Worm (Caenorhabditis elegans) whole organism, L3 larva: ENCODE data around the gene C08F1.6.
"Not testable (repeated sequence)": the region's sequence is repeated elsewhere in the genome, so short reads cannot be mapped to it uniquely, and the experiment has no call there.

Experiments
- ZK546.5 ChIP-seq: sonication (generic microtip); optimal IDR thresholded peaks from 2 replicates; lab custom pipeline; 2017; ENCODE audit warnings: missing biosample characterization, missing genetic modification characterization
- ama-1 ChIP-seq: fragments of 150-350 bp; optimal IDR thresholded peaks from 2 replicates; lab custom pipeline; 2018
- ceh-16 ChIP-seq: sonication (generic microtip); optimal IDR thresholded peaks from 2 replicates; lab custom pipeline; 2017; ENCODE audit warnings: missing biosample characterization, missing genetic modification characterization
- ceh-82 ChIP-seq: fragments of 150-350 bp; optimal IDR thresholded peaks from 2 replicates; lab custom pipeline; 2014; ENCODE audit warnings: missing biosample characterization, missing genetic modification characterization
- ceh-9 ChIP-seq: sonication (generic microtip); optimal IDR thresholded peaks from 2 replicates; lab custom pipeline; 2018; ENCODE audit warnings: missing biosample characterization, missing genetic modification characterization
- daf-12 ChIP-seq: fragments of 150-350 bp; optimal IDR thresholded peaks from 2 replicates; lab custom pipeline; 2014; ENCODE audit warnings: missing biosample characterization, missing genetic modification reagents, missing genetic modification characterization
- egl-27 ChIP-seq: sonication (generic microtip); optimal IDR thresholded peaks from 4 replicates; lab custom pipeline; 2017; ENCODE audit warnings: missing biosample characterization, missing genetic modification reagents, missing genetic modification characterization
- egl-5 ChIP-seq: fragments of 150-350 bp; optimal IDR thresholded peaks from 2 replicates; lab custom pipeline; 2017; ENCODE audit warnings: missing biosample characterization, missing genetic modification reagents, missing genetic modification characterization, inconsistent platforms
- elt-1 ChIP-seq: fragments of 150-350 bp; optimal IDR thresholded peaks from 2 replicates; lab custom pipeline; 2014; ENCODE audit warnings: missing biosample characterization, missing genetic modification characterization
- elt-2 ChIP-seq: sonication (generic microtip); optimal IDR thresholded peaks from 2 replicates; lab custom pipeline; 2016; ENCODE audit warnings: missing genetic modification reagents, mild to moderate bottlenecking, missing genetic modification characterization, missing compliant biosample characterization
- elt-3 ChIP-seq, 3 experiments: fragments of 150-350 bp in 1 of 3; sonication (generic microtip) in 2 of 3; optimal IDR thresholded peaks; 2 replicates in 2 of 3; 4 replicates in 1 of 3; lab custom pipeline; 2014 to 2017; ENCODE audit warnings: missing biosample characterization in 3 of 3, missing genetic modification characterization in 3 of 3
- eor-1 ChIP-seq, 2 experiments: fragments of 150-350 bp; optimal IDR thresholded peaks; 2 replicates each; lab custom pipeline; 2014 to 2018; ENCODE audit warnings: missing biosample characterization in 2 of 2, missing genetic modification characterization in 2 of 2
- fkh-10 ChIP-seq: sonication (generic microtip); optimal IDR thresholded peaks from 2 replicates; lab custom pipeline; 2017; ENCODE audit warnings: missing biosample characterization, missing genetic modification reagents, missing genetic modification characterization
- fkh-2 ChIP-seq: fragments of 150-350 bp; optimal IDR thresholded peaks from 2 replicates; lab custom pipeline; 2014; ENCODE audit warnings: missing biosample characterization, missing genetic modification reagents, missing genetic modification characterization
- fos-1 ChIP-seq: fragments of 150-350 bp; optimal IDR thresholded peaks from 2 replicates; lab custom pipeline; 2014; ENCODE audit warnings: missing biosample characterization, missing genetic modification characterization
- jun-1 ChIP-seq: fragments of 150-350 bp; optimal IDR thresholded peaks from 2 replicates; lab custom pipeline; 2014; ENCODE audit warnings: missing biosample characterization, missing genetic modification reagents, missing genetic modification characterization
- lin-15B ChIP-seq: fragments of 150-350 bp; optimal IDR thresholded peaks from 2 replicates; lab custom pipeline; 2014; ENCODE audit warnings: missing biosample characterization, missing genetic modification characterization
- lsy-12 ChIP-seq: sonication (generic microtip); optimal IDR thresholded peaks from 2 replicates; lab custom pipeline; 2016; ENCODE audit warnings: mild to moderate bottlenecking, missing genetic modification characterization, missing compliant biosample characterization
- mdl-1 ChIP-seq: fragments of 150-350 bp; optimal IDR thresholded peaks from 2 replicates; lab custom pipeline; 2014; ENCODE audit warnings: missing biosample characterization, missing genetic modification characterization
- nfya-1 ChIP-seq: sonication (generic microtip); optimal IDR thresholded peaks from 2 replicates; lab custom pipeline; 2017; ENCODE audit warnings: missing genetic modification characterization, mild to moderate bottlenecking, missing compliant biosample characterization, antibody characterized with exemption, moderate library complexity; ENCODE audit not compliant: insufficient read depth
- nhr-11 ChIP-seq: fragments of 150-350 bp; optimal IDR thresholded peaks from 2 replicates; lab custom pipeline; 2014; ENCODE audit warnings: missing biosample characterization, missing genetic modification characterization
- nhr-12 ChIP-seq: fragments of 150-350 bp; optimal IDR thresholded peaks from 2 replicates; lab custom pipeline; 2014; ENCODE audit warnings: missing biosample characterization, missing genetic modification characterization
- nhr-23 ChIP-seq: fragments of 150-350 bp; optimal IDR thresholded peaks from 2 replicates; lab custom pipeline; 2014; ENCODE audit warnings: missing biosample characterization, missing genetic modification reagents, missing genetic modification characterization
- nhr-237 ChIP-seq: fragments of 150-350 bp; optimal IDR thresholded peaks from 2 replicates; lab custom pipeline; 2014; ENCODE audit warnings: missing biosample characterization, missing genetic modification characterization
- nhr-25 ChIP-seq: sonication (generic microtip); optimal IDR thresholded peaks from 2 replicates; lab custom pipeline; 2017; ENCODE audit warnings: missing biosample characterization, missing genetic modification characterization
- nhr-28 ChIP-seq: fragments of 150-350 bp; optimal IDR thresholded peaks from 2 replicates; lab custom pipeline; 2014; ENCODE audit warnings: missing biosample characterization, missing genetic modification characterization
- nhr-43 ChIP-seq: sonication (generic microtip); optimal IDR thresholded peaks from 2 replicates; lab custom pipeline; 2016; ENCODE audit warnings: mild to moderate bottlenecking, missing genetic modification characterization, missing compliant biosample characterization; ENCODE audit not compliant: poor library complexity, severe bottlenecking
- nhr-67 ChIP-seq: fragments of 150-350 bp; optimal IDR thresholded peaks from 2 replicates; lab custom pipeline; 2014; ENCODE audit warnings: missing biosample characterization, missing genetic modification characterization
- sea-2 ChIP-seq: fragments of 150-350 bp; sonication (generic microtip); optimal IDR thresholded peaks from 4 replicates; lab custom pipeline; 2014; ENCODE audit warnings: missing biosample characterization, missing genetic modification reagents, missing genetic modification characterization
- skn-1 ChIP-seq: fragments of 150-350 bp; optimal IDR thresholded peaks from 2 replicates; lab custom pipeline; 2014; ENCODE audit warnings: missing biosample characterization, missing genetic modification characterization
- snpc-4 ChIP-seq: fragments of 150-350 bp; optimal IDR thresholded peaks from 2 replicates; lab custom pipeline; 2014; ENCODE audit warnings: missing biosample characterization, missing genetic modification characterization
- unc-39 ChIP-seq: sonication (generic microtip); optimal IDR thresholded peaks from 4 replicates; lab custom pipeline; 2017; ENCODE audit warnings: missing biosample characterization, missing genetic modification characterization

C08F1.6 gene

DNA sequence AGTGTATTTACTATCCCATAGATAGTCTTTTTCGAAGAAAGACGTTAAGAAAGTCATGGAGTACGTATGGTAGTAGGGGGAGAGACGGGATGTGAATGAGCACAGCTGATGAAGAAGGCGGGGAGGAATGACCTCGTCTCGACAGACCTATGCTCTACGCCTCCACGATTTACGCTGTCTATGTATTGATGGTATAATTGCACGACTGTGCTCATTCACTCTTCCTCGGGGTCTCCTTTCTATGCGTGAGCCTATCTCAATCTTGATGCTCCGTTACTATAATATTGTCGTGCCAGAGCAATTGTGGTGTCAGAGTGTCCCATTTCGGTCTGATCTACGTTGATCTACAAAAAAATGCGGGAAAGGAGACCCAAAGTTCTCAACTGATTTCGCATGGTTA is 1.8 kb downstream of the C08F1.6 start, which contains the start of gene C08F1.10:
C08F1.10 (minus strand) TSS at position 101 of the 400 bp plus-strand sequence.
- TF ChIP-seq eor-1 (tag; optimal IDR thresholded peaks at IDR 0.05; lab: Kevin White, UChicago) (no peak), daf-12 (tag; lab: Kevin White, UChicago) (no peak), nhr-43 (no peak), mdl-1 (no peak)

DNA sequence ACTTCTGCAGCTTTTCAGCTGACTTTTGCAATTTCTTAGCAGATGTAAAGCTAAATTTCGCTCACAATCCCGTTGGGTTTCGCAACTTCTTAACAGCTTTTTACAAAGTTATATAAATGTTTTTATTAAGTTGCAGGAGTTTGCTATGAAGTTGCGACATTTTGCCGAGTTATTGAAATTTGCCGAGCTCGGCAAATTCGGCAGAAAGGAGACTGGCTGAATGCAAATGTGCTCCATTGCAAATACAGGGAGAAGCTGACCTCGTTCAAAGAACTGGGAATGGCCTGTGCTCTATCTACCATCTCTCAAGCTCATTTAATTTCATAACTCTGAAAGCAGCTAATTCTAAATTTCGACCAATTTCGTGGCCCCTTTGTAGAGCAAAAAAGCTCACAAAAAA is 3.2 kb downstream of the C08F1.6 start, which contains the start of gene C08F1.11:
C08F1.11 (minus strand) TSS at position 101 of the 400 bp plus-strand sequence.
- no peak for TF ChIP-seq nfya-1 (tag; lab: Kevin White, UChicago)
- no peak for TF ChIP-seq ceh-82
- TF ChIP-seq elt-1 = no peak
- TF ChIP-seq jun-1 (tag; lab: Kevin White, UChicago) = no peak
- no peak for TF ChIP-seq lsy-12 (tag; lab: Kevin White, UChicago)
- no peak for TF ChIP-seq fkh-10 (GFP tag; lab: Kevin White, UChicago)
- TF ChIP-seq ama-1 = no peak
- no peak for TF ChIP-seq lin-15B
- TF ChIP-seq elt-3 (tag; optimal IDR thresholded peaks at IDR 0.05; lab: Kevin White, UChicago) = no peak
- no peak for TF ChIP-seq nhr-28 (tag; lab: Kevin White, UChicago)
- TF ChIP-seq ZK546.5 (tag; lab: Kevin White, UChicago) = no peak
- no peak for TF ChIP-seq mdl-1
- no peak for TF ChIP-seq egl-5 (tag; lab: Kevin White, UChicago)
- no peak for TF ChIP-seq nhr-23 (tag; lab: Kevin White, UChicago)
- no peak for TF ChIP-seq nhr-12
- TF ChIP-seq fos-1 = no peak
- TF ChIP-seq, all 47 proteins: peak for 0

DNA sequence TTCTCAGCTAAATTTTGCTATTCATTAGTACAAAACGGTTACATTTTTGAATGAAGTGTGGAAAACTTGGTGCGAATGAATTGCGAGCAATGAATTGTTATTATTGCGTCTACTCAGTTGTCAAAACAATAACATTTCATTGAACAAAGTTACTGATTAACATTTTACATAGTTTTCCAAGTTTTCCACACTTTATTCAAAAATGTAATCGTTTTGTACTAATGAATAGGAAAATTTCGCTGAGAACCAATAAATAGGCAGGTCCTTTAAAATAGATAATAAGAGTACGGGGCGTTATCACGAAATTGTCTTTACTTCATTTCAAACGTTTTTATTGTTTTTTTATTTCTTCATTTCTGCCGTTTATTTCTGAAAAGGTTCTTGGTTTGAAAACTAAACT is 5.5 kb downstream of the C08F1.6 start, which contains the start of gene math-4:
math-4 (minus strand) TSS at position 101 of the 400 bp plus-strand sequence.
- TF ChIP-seq elt-2 (tag; lab: Kevin White, UChicago) = peak; percentile 12
- TF ChIP-seq ama-1 = no peak

DNA sequence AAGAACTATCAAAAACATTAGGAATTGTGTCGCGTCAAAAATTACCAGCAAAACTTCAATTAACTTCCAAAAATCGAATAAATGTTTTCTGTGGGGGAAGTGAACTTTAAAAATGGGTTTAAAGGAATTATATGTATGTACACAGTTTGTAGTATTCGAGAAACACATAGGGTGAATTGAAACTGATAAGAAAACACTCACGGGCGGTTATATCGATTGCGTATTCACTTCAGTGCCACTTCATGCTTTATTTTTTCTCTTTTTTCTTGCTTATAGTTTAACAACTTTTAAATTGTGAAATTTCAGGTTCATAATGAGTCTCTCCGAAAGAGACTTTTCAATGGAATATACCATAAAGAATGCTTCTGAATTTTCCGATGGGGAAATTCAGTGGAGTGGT is 12.8 kb downstream of the C08F1.6 start, which contains the start of gene F36H5.14:
F36H5.14 (plus strand) TSS at position 301 of the 400 bp plus-strand sequence.
- not testable (repeated sequence) for TF ChIP-seq nhr-11 (tag; lab: Kevin White, UChicago); ceh-9; snpc-4 (tag; lab: Kevin White, UChicago)

DNA sequence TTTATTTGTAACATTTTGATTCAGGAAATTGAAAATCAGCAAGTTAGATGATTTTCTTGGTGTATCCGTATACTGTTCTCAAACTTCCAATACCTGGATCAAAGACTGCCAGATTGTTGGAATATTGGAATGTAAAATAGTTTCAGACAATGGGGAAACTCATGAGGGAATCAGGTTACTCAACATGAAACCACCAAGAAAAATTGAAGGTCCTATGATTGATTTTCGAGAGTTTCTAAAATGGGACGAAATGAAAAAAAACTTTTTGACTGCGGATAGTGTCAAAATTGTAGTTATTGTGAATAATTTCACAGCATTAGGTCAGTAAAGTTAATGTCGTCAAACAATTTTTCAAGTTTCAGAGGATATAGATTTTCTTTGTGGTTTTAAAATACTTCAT is 16.2 kb downstream of the C08F1.6 start, which contains the start of gene math-3:
math-3 (plus strand) TSS at position 301 of the 400 bp plus-strand sequence.
- TF ChIP-seq skn-1 (tag; lab: Kevin White, UChicago) (no peak), elt-1 (no peak), jun-1 (tag; lab: Kevin White, UChicago) (no peak), ceh-16 (tag; lab: Kevin White, UChicago) (no peak), nhr-11 (tag; lab: Kevin White, UChicago) (no peak), unc-39 (tag; lab: Kevin White, UChicago) (no peak), fkh-2 (tag; lab: Kevin White, UChicago) (no peak), nhr-67 (tag; lab: Kevin White, UChicago) (no peak), egl-27 (tag; lab: Kevin White, UChicago) (no peak), sea-2 (GFP tag; lab: Kevin White, UChicago) (no peak), nhr-25 (tag; lab: Kevin White, UChicago) (no peak), nhr-28 (tag; lab: Kevin White, UChicago) (no peak), eor-1 (tag; optimal IDR thresholded peaks at IDR 0.05; lab: Kevin White, UChicago) (no peak), ceh-82 (no peak), ama-1 (no peak), ZK546.5 (tag; lab: Kevin White, UChicago) (no peak), nhr-237 (tag; lab: Kevin White, UChicago) (no peak), elt-2 (tag; lab: Kevin White, UChicago) (no peak)

DNA sequence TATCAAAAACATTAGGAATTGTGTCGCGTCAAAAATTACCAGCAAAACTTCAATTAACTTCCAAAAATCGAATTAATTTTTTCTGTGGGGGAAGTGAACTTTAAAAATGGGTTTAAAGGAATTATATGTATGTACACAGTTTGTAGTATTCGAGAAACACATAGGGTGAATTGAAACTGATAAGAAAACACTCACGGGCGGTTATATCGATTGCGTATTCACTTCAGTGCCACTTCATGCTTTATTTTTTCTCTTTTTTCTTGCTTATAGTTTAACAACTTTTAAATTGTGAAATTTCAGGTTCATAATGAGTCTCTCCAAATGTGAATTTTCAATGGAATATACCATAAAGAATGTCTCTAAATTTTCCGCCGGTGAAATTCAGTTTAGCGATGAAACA is 16.6 kb downstream of the C08F1.6 start, which contains the start of gene math-26:
math-26 (plus strand) TSS at position 301 of the 400 bp plus-strand sequence.
- peak; percentile 21 for TF ChIP-seq elt-2 (tag; lab: Kevin White, UChicago)
